Fruit fly (Drosophila melanogaster) whole organism, embryonic: ENCODE measurements around the gene Pp2A-29B.

ENCODE experiments used
- CG10147 ChIP-seq: fragments of 200-800 bp; sonication (Bioruptor generic); optimal IDR thresholded peaks from 2 replicates; lab custom pipeline; 2019; ENCODE audit warnings: missing biosample characterization, mild to moderate bottlenecking, missing genetic modification characterization, moderate library complexity
- CG10543 ChIP-seq: fragments of 200-800 bp; sonication (Bioruptor generic); optimal IDR thresholded peaks from 3 replicates; lab custom pipeline; 2017; ENCODE audit warnings: missing biosample characterization, mild to moderate bottlenecking, missing genetic modification characterization, moderate library complexity
- CG10654 ChIP-seq: fragments of 200-800 bp; sonication (Bioruptor generic); optimal IDR thresholded peaks from 2 replicates; lab custom pipeline; 2016; ENCODE audit warnings: missing biosample characterization, missing genetic modification characterization
- CG11093 ChIP-seq: fragments of 200-800 bp; sonication (Bioruptor generic); IDR thresholded peaks from 3 replicates; pipeline ENCODE4 v1.3.6; 2022; ENCODE audit warnings: missing biosample characterization, missing genetic modification characterization
- CG12659 ChIP-seq: fragments of 200-800 bp; sonication (Bioruptor generic); optimal IDR thresholded peaks from 3 replicates; lab custom pipeline; 2017; ENCODE audit warnings: mild to moderate bottlenecking, missing biosample characterization, missing genetic modification reagents, missing genetic modification characterization
- CG17359 ChIP-seq: fragments of 200-800 bp; sonication (Bioruptor generic); optimal IDR thresholded peaks from 3 replicates; lab custom pipeline; 2018; ENCODE audit warnings: missing biosample characterization, mild to moderate bottlenecking, missing genetic modification characterization, moderate library complexity
- CG2199 ChIP-seq: fragments of 200-800 bp; sonication (Bioruptor generic); IDR thresholded peaks from 3 replicates; pipeline ENCODE4 v1.3.6; 2022; ENCODE audit warnings: missing biosample characterization, missing genetic modification characterization
- CG32532 ChIP-seq: fragments of 200-800 bp; sonication (Bioruptor generic); IDR thresholded peaks from 2 replicates; pipeline ENCODE4 v1.3.6; 2022; ENCODE audit warnings: missing biosample characterization, missing genetic modification characterization
- CG4820 ChIP-seq: fragments of 200-800 bp; sonication (Bioruptor generic); optimal IDR thresholded peaks from 3 replicates; lab custom pipeline; 2016; ENCODE audit warnings: missing biosample characterization, missing genetic modification characterization
- CG6683 ChIP-seq: fragments of 200-800 bp; sonication (Bioruptor generic); optimal IDR thresholded peaks from 2 replicates; lab custom pipeline; 2017; ENCODE audit warnings: missing biosample characterization, mild to moderate bottlenecking, missing genetic modification characterization, missing genetic modification reagents
- CG6791 ChIP-seq: fragments of 200-800 bp; sonication (Bioruptor generic); IDR thresholded peaks from 3 replicates; pipeline ENCODE4 v1.3.6; 2022; ENCODE audit warnings: missing biosample characterization, missing genetic modification characterization; ENCODE audit not compliant: partially characterized antibody
- CG8281 ChIP-seq: fragments of 200-800 bp; sonication (Bioruptor generic); optimal IDR thresholded peaks from 2 replicates; lab custom pipeline; 2018; ENCODE audit warnings: missing biosample characterization, mild to moderate bottlenecking, missing genetic modification characterization, moderate library complexity
- CG8765 ChIP-seq: fragments of 200-800 bp; sonication (Bioruptor generic); IDR thresholded peaks from 2 replicates; pipeline ENCODE4 v1.3.6; 2022; ENCODE audit warnings: missing biosample characterization, missing genetic modification characterization
- CG9609 ChIP-seq: fragments of 200-800 bp; sonication (Bioruptor generic); optimal IDR thresholded peaks from 3 replicates; lab custom pipeline; 2016; ENCODE audit warnings: missing biosample characterization, missing genetic modification characterization
- CTCF ChIP-seq: fragments of 200-800 bp; sonication (Bioruptor generic); optimal IDR thresholded peaks from 2 replicates; lab custom pipeline; 2017; ENCODE audit warnings: missing biosample characterization, mild to moderate bottlenecking, missing genetic modification characterization, moderate library complexity
- Chrac-16 ChIP-seq: fragments of 200-800 bp; sonication (Bioruptor generic); optimal IDR thresholded peaks from 3 replicates; lab custom pipeline; 2016; ENCODE audit warnings: missing biosample characterization, missing genetic modification characterization
- D ChIP-seq, 2 experiments: fragments of 200-800 bp in 1 of 2; fragments of >200 bp in 1 of 2; sonication (Bioruptor generic) in 1 of 2; optimal IDR thresholded peaks; 2 replicates in 1 of 2; 3 replicates in 1 of 2; lab custom pipeline; 2017; ENCODE audit warnings: mild to moderate bottlenecking in 1 of 2, missing biosample characterization in 1 of 2, missing genetic modification characterization in 1 of 2, missing genetic modification reagents in 1 of 2
- Dbx ChIP-seq: fragments of 200-800 bp; sonication (Bioruptor generic); IDR thresholded peaks from 3 replicates; pipeline ENCODE4 v1.3.6; 2022; ENCODE audit warnings: missing biosample characterization, missing genetic modification characterization
- Deaf1 ChIP-seq: fragments of 200-800 bp; optimal IDR thresholded peaks from 3 replicates; lab custom pipeline; 2019; ENCODE audit warnings: missing biosample characterization, mild to moderate bottlenecking, missing genetic modification characterization, moderate library complexity
- Dp ChIP-seq: fragments of 200-800 bp; sonication (Bioruptor generic); optimal IDR thresholded peaks from 2 replicates; lab custom pipeline; 2018; ENCODE audit warnings: missing biosample characterization, mild to moderate bottlenecking, missing genetic modification characterization, moderate library complexity
- Hey ChIP-seq: fragments of 200-800 bp; sonication (Bioruptor generic); optimal IDR thresholded peaks from 3 replicates; lab custom pipeline; 2018; ENCODE audit warnings: missing biosample characterization, mild to moderate bottlenecking, missing genetic modification characterization
- HmgD ChIP-seq: fragments of 200-800 bp; sonication (Bioruptor generic); optimal IDR thresholded peaks from 3 replicates; lab custom pipeline; 2016; ENCODE audit warnings: missing biosample characterization, missing genetic modification characterization
- Hr39 ChIP-seq: fragments of >200 bp; optimal IDR thresholded peaks from 2 replicates; lab custom pipeline; 2017
- Hr51 ChIP-seq, 2 experiments: fragments of 200-800 bp; sonication (Bioruptor generic); optimal IDR thresholded peaks; 2 replicates in 1 of 2; 3 replicates in 1 of 2; lab custom pipeline; 2016 to 2018; ENCODE audit warnings: missing biosample characterization in 2 of 2, missing genetic modification characterization in 2 of 2, mild to moderate bottlenecking in 1 of 2, moderate library complexity in 1 of 2
- Mes4 ChIP-seq: fragments of 200-800 bp; sonication (Bioruptor generic); optimal IDR thresholded peaks from 2 replicates; lab custom pipeline; 2016; ENCODE audit warnings: missing biosample characterization, missing genetic modification characterization
- NC2β ChIP-seq: fragments of 200-800 bp; sonication (Bioruptor generic); optimal IDR thresholded peaks from 2 replicates; lab custom pipeline; 2016; ENCODE audit warnings: missing biosample characterization, missing genetic modification characterization
- Opbp ChIP-seq: fragments of 200-800 bp; sonication (Bioruptor generic); IDR thresholded peaks from 3 replicates; pipeline ENCODE4 v1.3.6; 2022; ENCODE audit warnings: missing biosample characterization, missing genetic modification characterization; ENCODE audit not compliant: partially characterized antibody
- Sox100B ChIP-seq: fragments of 200-800 bp; sonication (Bioruptor generic); optimal IDR thresholded peaks from 3 replicates; lab custom pipeline; 2018; ENCODE audit warnings: missing biosample characterization, mild to moderate bottlenecking, missing genetic modification characterization
- Spps ChIP-seq: fragments of 200-800 bp; sonication (Bioruptor generic); optimal IDR thresholded peaks from 2 replicates; lab custom pipeline; 2018; ENCODE audit warnings: missing biosample characterization, mild to moderate bottlenecking, missing genetic modification characterization
- Ssrp ChIP-seq: fragments of 200-800 bp; sonication (Bioruptor generic); optimal IDR thresholded peaks from 2 replicates; lab custom pipeline; 2018; ENCODE audit warnings: missing biosample characterization, mild to moderate bottlenecking, missing genetic modification characterization, moderate library complexity
- Usf ChIP-seq: fragments of 200-800 bp; sonication (Bioruptor generic); optimal IDR thresholded peaks from 2 replicates; lab custom pipeline; 2017; ENCODE audit warnings: missing genotype, missing biosample characterization, missing genetic modification characterization
- ap ChIP-seq: fragments of 200-800 bp; sonication (Bioruptor generic); IDR thresholded peaks from 2 replicates; pipeline ENCODE4 v1.3.6; 2022; ENCODE audit warnings: missing biosample characterization, missing genetic modification characterization
- bowl ChIP-seq: fragments of 200-800 bp; sonication (Bioruptor generic); IDR thresholded peaks from 2 replicates; pipeline ENCODE4 v1.3.6; 2022; ENCODE audit warnings: missing biosample characterization, missing genetic modification characterization
- cg ChIP-seq: fragments of 200-800 bp; sonication (Bioruptor generic); optimal IDR thresholded peaks from 3 replicates; lab custom pipeline; 2019; ENCODE audit warnings: missing biosample characterization, mild to moderate bottlenecking, missing genetic modification characterization, moderate library complexity
- crol ChIP-seq: fragments of 200-800 bp; sonication (Bioruptor generic); IDR thresholded peaks from 2 replicates; pipeline ENCODE4 v1.3.6; 2022; ENCODE audit warnings: missing biosample characterization, missing genetic modification characterization
- dmrt11E ChIP-seq: fragments of 200-800 bp; sonication (Bioruptor generic); optimal IDR thresholded peaks from 3 replicates; lab custom pipeline; 2018; ENCODE audit warnings: missing biosample characterization, mild to moderate bottlenecking, missing genetic modification characterization, moderate library complexity
- eve ChIP-seq, 2 experiments: fragments of >200 bp; optimal IDR thresholded peaks; 2 replicates each; lab custom pipeline; 2017; ENCODE audit warnings: missing biosample characterization in 2 of 2, missing genetic modification characterization in 2 of 2
- gcm2 ChIP-seq: fragments of 200-800 bp; sonication (Bioruptor generic); optimal IDR thresholded peaks from 2 replicates; lab custom pipeline; 2016; ENCODE audit warnings: missing biosample characterization, missing genetic modification characterization
- grau ChIP-seq: fragments of 200-800 bp; optimal IDR thresholded peaks from 3 replicates; lab custom pipeline; 2019; ENCODE audit warnings: missing biosample characterization, mild to moderate bottlenecking, missing genetic modification characterization, moderate library complexity
- gt ChIP-seq: fragments of 200-800 bp; sonication (Bioruptor generic); IDR thresholded peaks from 2 replicates; pipeline ENCODE4 v1.3.6; 2022; ENCODE audit warnings: missing biosample characterization, missing genetic modification characterization
- h ChIP-seq: fragments of >200 bp; optimal IDR thresholded peaks from 2 replicates; lab custom pipeline; 2017
- lab ChIP-seq: fragments of 200-800 bp; sonication (Bioruptor generic); optimal IDR thresholded peaks from 3 replicates; lab custom pipeline; 2017; ENCODE audit warnings: missing biosample characterization, missing genetic modification characterization, mild to moderate bottlenecking, moderate library complexity, missing genetic modification reagents
- pan ChIP-seq, 4 experiments: fragments of >200 bp in 3 of 4; fragments of 200-800 bp in 1 of 4; sonication (Bioruptor generic) in 1 of 4; optimal IDR thresholded peaks in 3 of 4; IDR thresholded peaks in 1 of 4; 2 replicates each; pipeline versions ENCODE4 v1.3.6 to Lab custom; 2017 to 2022; ENCODE audit warnings: missing biosample characterization in 2 of 4, missing genetic modification characterization in 2 of 4, mixed read lengths in 1 of 4
- phol ChIP-seq: fragments of 200-800 bp; sonication (Bioruptor generic); optimal IDR thresholded peaks from 3 replicates; lab custom pipeline; 2018; ENCODE audit warnings: missing biosample characterization, mild to moderate bottlenecking, missing genetic modification characterization, moderate library complexity
- prd ChIP-seq, 3 experiments: fragments of >200 bp in 2 of 3; fragments of 200-800 bp in 1 of 3; sonication (Bioruptor generic) in 1 of 3; optimal IDR thresholded peaks in 2 of 3; IDR thresholded peaks in 1 of 3; 2 replicates in 2 of 3; 3 replicates in 1 of 3; pipeline versions ENCODE4 v1.3.6 to Lab custom; 2017 to 2022; ENCODE audit warnings: missing biosample characterization in 1 of 3, missing genetic modification characterization in 1 of 3
- shn ChIP-seq: fragments of 200-800 bp; sonication (Bioruptor generic); optimal IDR thresholded peaks from 3 replicates; lab custom pipeline; 2016; ENCODE audit warnings: missing biosample characterization, missing genetic modification characterization
- tna ChIP-seq: fragments of 200-800 bp; sonication (Bioruptor generic); IDR thresholded peaks from 2 replicates; pipeline ENCODE4 v1.3.6; 2022; ENCODE audit warnings: missing biosample characterization, missing genetic modification characterization; ENCODE audit not compliant: partially characterized antibody
- trh ChIP-seq: fragments of 200-800 bp; sonication (Bioruptor generic); optimal IDR thresholded peaks from 2 replicates; lab custom pipeline; 2016; ENCODE audit warnings: missing biosample characterization, missing genetic modification characterization

Gene Pp2A-29B

DNA sequence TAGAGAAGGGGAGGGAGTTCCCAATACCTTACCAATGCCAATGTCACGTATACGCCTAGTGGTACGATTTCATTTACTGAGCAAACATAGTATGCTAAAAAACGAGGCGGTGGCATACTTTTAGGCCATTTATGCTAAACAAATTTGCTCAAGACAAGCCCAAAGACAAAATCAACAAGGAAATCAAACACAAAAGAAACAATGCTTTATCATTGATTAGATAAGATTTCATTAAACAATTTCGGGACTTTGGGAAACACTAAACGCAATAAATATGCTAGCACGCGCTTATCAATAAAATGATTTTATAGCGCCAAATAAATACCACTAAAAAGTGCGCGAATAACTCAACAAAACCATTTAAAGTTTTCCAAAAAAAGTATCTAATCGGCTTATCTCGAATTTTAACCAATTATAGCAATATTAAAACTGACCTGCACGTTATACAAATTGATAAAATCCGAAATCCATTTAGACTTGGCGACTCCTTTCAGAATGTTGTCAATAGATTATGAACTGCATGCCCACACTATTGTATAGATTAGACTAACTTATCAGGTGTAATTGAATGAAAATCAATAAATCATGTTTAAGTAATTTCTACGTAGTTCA, 15.2 kb upstream of the Pp2A-29B start (continued):
- TF ChIP-seq dmrt11E (tag; lab: Kevin White, UChicago) (no peak), tna (no peak), CG8281 (tag; lab: Kevin White, UChicago) (no peak), CG9609 (no peak), CG2199 (no peak), Chrac-16 (GFP tag; lab: Kevin White, UChicago) (no peak), Spps (tag; lab: Kevin White, UChicago) (no peak), pan (optimal IDR thresholded peaks at IDR 0.05; lab: Kevin White, UChicago) (no peak), pan (GFP tag; optimal IDR thresholded peaks at IDR 0.05 in 1 of 2, IDR thresholded peaks at IDR 0.05 in 1 of 2) (peak in 1 of 2 experiments; percentile 35)
- TF ChIP-seq, all 482 proteins: peak for 113

DNA sequence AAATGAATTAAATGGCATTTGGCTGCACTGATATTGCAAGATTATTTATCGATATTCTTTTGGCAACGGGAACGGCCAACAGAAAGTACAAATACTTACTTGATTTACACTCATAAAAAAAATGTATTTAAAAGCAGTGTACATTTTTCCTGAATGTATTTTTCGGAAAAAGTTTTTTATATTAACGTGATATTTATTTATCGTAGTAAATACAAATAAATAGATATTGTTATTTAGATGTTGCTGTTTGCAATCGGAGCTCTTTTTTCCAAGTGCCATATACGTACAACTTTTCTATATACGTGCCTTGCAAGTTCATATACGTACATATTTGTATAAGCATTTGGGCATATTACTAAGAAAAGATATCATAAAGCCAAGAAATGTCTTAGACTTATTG, 14.5 kb upstream of the Pp2A-29B start:
- no peak for TF ChIP-seq tna
- no peak for TF ChIP-seq HmgD (GFP tag; lab: Kevin White, UChicago)
- no peak for TF ChIP-seq trh
- no peak for TF ChIP-seq Deaf1 (tag; lab: Kevin White, UChicago)
- TF ChIP-seq NC2β (GFP tag; lab: Kevin White, UChicago): no peak
- no peak for TF ChIP-seq CG10543 (GFP tag; lab: Kevin White, UChicago)
- TF ChIP-seq Hr39 (lab: Kevin White, UChicago): no peak
- TF ChIP-seq eve (GFP tag; optimal IDR thresholded peaks at IDR 0.05; lab: Kevin White, UChicago): no peak
- no peak for TF ChIP-seq shn (GFP tag; lab: Kevin White, UChicago)
- no peak for TF ChIP-seq D (optimal IDR thresholded peaks at IDR 0.05; lab: Kevin White, UChicago)
- no peak for TF ChIP-seq D (GFP tag; optimal IDR thresholded peaks at IDR 0.05; lab: Kevin White, UChicago)
- no peak for TF ChIP-seq grau (tag; lab: Kevin White, UChicago)
- TF ChIP-seq gt (GFP tag; lab: Robert Waterston, UW): no peak
- no peak for TF ChIP-seq Dbx (GFP tag; lab: Robert Waterston, UW)
- TF ChIP-seq Ssrp (tag; lab: Kevin White, UChicago): no peak
- TF ChIP-seq Mes4 (GFP tag; lab: Kevin White, UChicago): no peak
- TF ChIP-seq Opbp (GFP tag; lab: Robert Waterston, UW): no peak
- no peak for TF ChIP-seq CG6791 (GFP tag; lab: Robert Waterston, UW)
- TF ChIP-seq CG6683 (GFP tag; lab: Kevin White, UChicago): no peak
- no peak for TF ChIP-seq crol (GFP tag; lab: Robert Waterston, UW)
- peak; percentile 17 for TF ChIP-seq CG17359 (tag; lab: Kevin White, UChicago)
- TF ChIP-seq pan (optimal IDR thresholded peaks at IDR 0.05; lab: Kevin White, UChicago): no peak
- TF ChIP-seq pan (GFP tag; optimal IDR thresholded peaks at IDR 0.05 in 1 of 2, IDR thresholded peaks at IDR 0.05 in 1 of 2): peak in 1 of 2 experiments; percentile 54
- no peak for TF ChIP-seq h (lab: Kevin White, UChicago)
- no peak for TF ChIP-seq Dp (GFP tag; lab: Kevin White, UChicago)
- TF ChIP-seq phol (tag; lab: Kevin White, UChicago): no peak
- TF ChIP-seq CG10654 (GFP tag; lab: Kevin White, UChicago): no peak
- TF ChIP-seq prd (optimal IDR thresholded peaks at IDR 0.05; lab: Kevin White, UChicago): no peak
- TF ChIP-seq prd (GFP tag; IDR thresholded peaks at IDR 0.05; lab: Robert Waterston, UW): no peak
- no peak for TF ChIP-seq CG11093 (GFP tag; lab: Robert Waterston, UW)
- TF ChIP-seq Hey: no peak
- TF ChIP-seq ap (GFP tag; lab: Robert Waterston, UW): no peak
- TF ChIP-seq Hr51 (GFP tag; optimal IDR thresholded peaks at IDR 0.05; lab: Kevin White, UChicago): peak in 1 of 2 experiments; percentile 8
- TF ChIP-seq CG4820 (GFP tag; lab: Kevin White, UChicago): no peak
- TF ChIP-seq CG32532: no peak
- TF ChIP-seq lab (GFP tag; lab: Kevin White, UChicago): peak; percentile 4
- no peak for TF ChIP-seq gcm2 (GFP tag; lab: Kevin White, UChicago)
- TF ChIP-seq Sox100B (GFP tag; lab: Kevin White, UChicago): no peak
- no peak for TF ChIP-seq CG10147 (GFP tag; lab: Kevin White, UChicago)
- no peak for TF ChIP-seq cg
- no peak for TF ChIP-seq CG12659 (GFP tag; lab: Kevin White, UChicago)
- TF ChIP-seq CTCF (GFP tag; lab: Kevin White, UChicago): no peak
- TF ChIP-seq CG8765: no peak
- TF ChIP-seq Usf: no peak
- no peak for TF ChIP-seq bowl (GFP tag; lab: Robert Waterston, UW)
